Worm (Caenorhabditis elegans) whole organism, L3 larva: Measurements from ENCODE around the gene rga-3.

ENCODE experiments used
- aly-2 ChIP-seq: fragments of 150-350 bp; optimal IDR thresholded peaks from 2 replicates; lab custom pipeline; 2014; ENCODE audit warnings: missing biosample characterization, missing genetic modification characterization
- ama-1 ChIP-seq: fragments of 150-350 bp; optimal IDR thresholded peaks from 2 replicates; lab custom pipeline; 2018
- egl-5 ChIP-seq: fragments of 150-350 bp; optimal IDR thresholded peaks from 2 replicates; lab custom pipeline; 2017; ENCODE audit warnings: missing biosample characterization, missing genetic modification reagents, missing genetic modification characterization, inconsistent platforms
- fos-1 ChIP-seq: fragments of 150-350 bp; optimal IDR thresholded peaks from 2 replicates; lab custom pipeline; 2014; ENCODE audit warnings: missing biosample characterization, missing genetic modification characterization
- jun-1 ChIP-seq: fragments of 150-350 bp; optimal IDR thresholded peaks from 2 replicates; lab custom pipeline; 2014; ENCODE audit warnings: missing biosample characterization, missing genetic modification reagents, missing genetic modification characterization
- nhr-76 ChIP-seq: fragments of 150-350 bp; sonication (generic microtip); optimal IDR thresholded peaks from 5 replicates; lab custom pipeline; 2014; ENCODE audit warnings: missing biosample characterization, missing genetic modification characterization
- nhr-77 ChIP-seq: fragments of 150-350 bp; optimal IDR thresholded peaks from 2 replicates; lab custom pipeline; 2014; ENCODE audit warnings: missing biosample characterization, missing genetic modification characterization
- tbx-2 ChIP-seq: sonication (generic microtip); optimal IDR thresholded peaks from 2 replicates; lab custom pipeline; 2016; ENCODE audit warnings: mild to moderate bottlenecking, missing genetic modification characterization, missing compliant biosample characterization
- unc-39 ChIP-seq: sonication (generic microtip); optimal IDR thresholded peaks from 4 replicates; lab custom pipeline; 2017; ENCODE audit warnings: missing biosample characterization, missing genetic modification characterization

DNA sequence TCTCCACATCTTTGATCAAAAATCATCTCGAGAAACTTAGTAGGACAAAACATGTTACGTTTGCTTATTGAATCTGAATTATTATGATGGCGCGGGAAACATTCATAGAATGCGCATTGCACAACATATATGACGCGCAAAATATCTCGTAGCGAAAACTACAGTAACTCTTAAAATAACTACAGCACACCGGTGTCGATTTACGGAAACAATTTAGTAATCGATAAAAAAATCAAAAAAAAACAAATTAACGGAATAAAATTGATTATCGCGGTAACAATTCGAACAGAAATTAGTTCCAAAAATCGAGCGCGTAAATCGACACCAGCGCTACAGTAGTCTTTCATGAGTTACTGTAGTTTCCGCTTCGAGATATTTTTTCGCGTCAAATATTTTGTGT lies 4.4 kb downstream of the rga-3 start:
- no peak for TF ChIP-seq fos-1 (tag; lab: Kevin White, UChicago)
- no peak for TF ChIP-seq nhr-77 (tag; lab: Kevin White, UChicago)
- no peak for TF ChIP-seq ama-1 (lab: Kevin White, UChicago)
- TF ChIP-seq tbx-2 (tag; lab: Kevin White, UChicago): no peak
- TF ChIP-seq nhr-76 (tag; lab: Kevin White, UChicago): no peak
- TF ChIP-seq aly-2 (tag; lab: Kevin White, UChicago): no peak
- TF ChIP-seq unc-39 (tag; lab: Kevin White, UChicago): no peak
- no peak for TF ChIP-seq egl-5 (tag; lab: Kevin White, UChicago)
- TF ChIP-seq jun-1 (tag; lab: Kevin White, UChicago): no peak
